Worm (Caenorhabditis elegans) whole organism, L1 larva: Measurements from ENCODE around the gene R05G6.5.

Experiments
- C04F5.9 ChIP-seq: sonication (generic microtip); optimal IDR thresholded peaks from 2 replicates; lab custom pipeline; 2016; ENCODE audit warnings: missing genetic modification characterization, missing compliant biosample characterization
- C16A3.4 ChIP-seq: fragments of 150-350 bp; optimal IDR thresholded peaks from 2 replicates; lab custom pipeline; 2014; ENCODE audit warnings: missing biosample characterization, missing genetic modification characterization
- C34B4.2 ChIP-seq: sonication (generic microtip); optimal IDR thresholded peaks from 2 replicates; lab custom pipeline; 2017; ENCODE audit warnings: mild to moderate bottlenecking, missing genetic modification characterization, missing compliant biosample characterization
- Y116A8C.19 ChIP-seq: sonication (generic microtip); optimal IDR thresholded peaks from 2 replicates; lab custom pipeline; 2016; ENCODE audit warnings: missing compliant biosample characterization, missing genetic modification characterization, borderline replicate concordance
- aha-1 ChIP-seq: fragments of 150-350 bp; optimal IDR thresholded peaks from 2 replicates; lab custom pipeline; 2014; ENCODE audit warnings: missing biosample characterization, missing genetic modification characterization
- aly-2 ChIP-seq: fragments of 150-350 bp; optimal IDR thresholded peaks from 2 replicates; lab custom pipeline; 2014; ENCODE audit warnings: missing biosample characterization, missing genetic modification characterization
- ama-1 ChIP-seq: fragments of 150-350 bp; optimal IDR thresholded peaks from 2 replicates; lab custom pipeline; 2014
- blmp-1 ChIP-seq: fragments of 150-350 bp; optimal IDR thresholded peaks from 2 replicates; lab custom pipeline; 2014; ENCODE audit warnings: missing biosample characterization, missing genetic modification characterization
- ceh-8 ChIP-seq: fragments of 200-800 bp; sonication (Bioruptor generic); optimal IDR thresholded peaks from 2 replicates; lab custom pipeline; 2018; ENCODE audit warnings: mild to moderate bottlenecking, missing genetic modification characterization, moderate library complexity, missing compliant biosample characterization
- ceh-82 ChIP-seq, 3 experiments: fragments of 150-350 bp in 1 of 3; sonication (generic microtip) in 2 of 3; optimal IDR thresholded peaks; 2 replicates each; lab custom pipeline; 2014 to 2017; ENCODE audit warnings: missing biosample characterization in 3 of 3, missing genetic modification characterization in 3 of 3
- ceh-88 ChIP-seq: fragments of 200-800 bp; sonication (Bioruptor generic); IDR thresholded peaks from 2 replicates; pipeline ENCODE4 v1.3.6; 2022; ENCODE audit warnings: missing genetic modification characterization, missing compliant biosample characterization
- ces-1 ChIP-seq: fragments of 150-350 bp; optimal IDR thresholded peaks from 2 replicates; lab custom pipeline; 2014; ENCODE audit warnings: missing biosample characterization, missing genetic modification reagents, missing genetic modification characterization
- dpl-1 ChIP-seq, 3 experiments: fragments of 150-350 bp in 2 of 3; sonication (generic microtip) in 1 of 3; optimal IDR thresholded peaks; 2 replicates each; lab custom pipeline; 2014 to 2017; ENCODE audit warnings: missing biosample characterization in 3 of 3, missing genetic modification characterization in 3 of 3, missing genetic modification reagents in 3 of 3
- efl-1 ChIP-seq, 4 experiments: fragments of 150-350 bp; optimal IDR thresholded peaks in 3 of 4; peaks in 1 of 4; 1 replicate in 1 of 4; 2 replicates in 3 of 4; lab custom pipeline; 2014; ENCODE audit warnings: missing biosample characterization in 2 of 4, missing genetic modification characterization in 2 of 4, missing genetic modification reagents in 2 of 4
- efl-3 ChIP-seq: fragments of 200-800 bp; sonication (Bioruptor generic); optimal IDR thresholded peaks from 2 replicates; lab custom pipeline; 2018; ENCODE audit warnings: mild to moderate bottlenecking, missing genetic modification characterization, missing compliant biosample characterization
- egl-13 ChIP-seq: sonication (generic microtip); optimal IDR thresholded peaks from 2 replicates; lab custom pipeline; 2016; ENCODE audit warnings: missing genotype, missing genetic modification reagents, missing genetic modification characterization, missing compliant biosample characterization
- egl-27 ChIP-seq, 2 experiments: fragments of 150-350 bp in 1 of 2; sonication (generic microtip); optimal IDR thresholded peaks; 3 replicates each; lab custom pipeline; 2017 to 2018; ENCODE audit warnings: missing biosample characterization in 2 of 2, missing genetic modification characterization in 2 of 2, missing genetic modification reagents in 2 of 2
- elt-2 ChIP-seq: sonication (generic microtip); optimal IDR thresholded peaks from 2 replicates; lab custom pipeline; 2016; ENCODE audit warnings: missing genetic modification characterization, mild to moderate bottlenecking, inconsistent platforms, missing compliant biosample characterization, missing genetic modification reagents
- fkh-4 ChIP-seq: sonication (generic microtip); optimal IDR thresholded peaks from 2 replicates; lab custom pipeline; 2016; ENCODE audit warnings: missing compliant biosample characterization, missing genetic modification characterization, borderline replicate concordance
- hlh-4 ChIP-seq: sonication (generic microtip); optimal IDR thresholded peaks from 2 replicates; lab custom pipeline; 2016; ENCODE audit warnings: mild to moderate bottlenecking, missing genetic modification characterization, missing compliant biosample characterization
- isw-1 ChIP-seq: fragments of 200-800 bp; sonication (Bioruptor generic); IDR thresholded peaks from 2 replicates; pipeline ENCODE4 v1.3.6; 2022; ENCODE audit warnings: missing genetic modification characterization, missing compliant biosample characterization
- lin-13 ChIP-seq: fragments of 150-350 bp; optimal IDR thresholded peaks from 2 replicates; lab custom pipeline; 2014; ENCODE audit warnings: missing biosample characterization, missing genetic modification reagents, missing genetic modification characterization
- lin-15B ChIP-seq: fragments of 150-350 bp; sonication (generic microtip); optimal IDR thresholded peaks from 3 replicates; lab custom pipeline; 2014; ENCODE audit warnings: missing biosample characterization, missing genetic modification characterization
- lin-35 ChIP-seq, 2 experiments: fragments of 150-350 bp; optimal IDR thresholded peaks; 2 replicates each; lab custom pipeline; 2014; ENCODE audit warnings: missing biosample characterization in 2 of 2, missing genetic modification characterization in 2 of 2, missing genetic modification reagents in 2 of 2
- lin-39 ChIP-seq: fragments of 150-350 bp; optimal IDR thresholded peaks from 2 replicates; lab custom pipeline; 2014; ENCODE audit warnings: missing biosample characterization, missing genetic modification reagents, missing genetic modification characterization
- lir-3 ChIP-seq: sonication (generic microtip); optimal IDR thresholded peaks from 2 replicates; lab custom pipeline; 2016; ENCODE audit warnings: mild to moderate bottlenecking, missing genetic modification characterization, moderate library complexity, missing compliant biosample characterization; ENCODE audit not compliant: poor library complexity
- lsy-2 ChIP-seq, 2 experiments: fragments of 150-350 bp; optimal IDR thresholded peaks; 2 replicates each; lab custom pipeline; 2014; ENCODE audit warnings: missing biosample characterization in 2 of 2, missing genetic modification characterization in 2 of 2
- mab-9 ChIP-seq: fragments of 200-800 bp; sonication (Bioruptor generic); IDR thresholded peaks from 2 replicates; pipeline ENCODE4 v1.3.6; 2022; ENCODE audit warnings: missing genetic modification reagents, missing genetic modification characterization, missing compliant biosample characterization
- mdl-1 ChIP-seq, 2 experiments: fragments of 150-350 bp; optimal IDR thresholded peaks; 2 replicates each; lab custom pipeline; 2014 to 2017; ENCODE audit warnings: missing biosample characterization in 2 of 2, missing genetic modification characterization in 2 of 2, inconsistent platforms in 1 of 2
- mep-1 ChIP-seq: fragments of 150-350 bp; optimal IDR thresholded peaks from 2 replicates; lab custom pipeline; 2014; ENCODE audit warnings: missing biosample characterization, missing genetic modification characterization
- nhr-11 ChIP-seq: fragments of 150-350 bp; optimal IDR thresholded peaks from 2 replicates; lab custom pipeline; 2014; ENCODE audit warnings: missing biosample characterization, missing genetic modification characterization
- nhr-12 ChIP-seq: sonication (generic microtip); optimal IDR thresholded peaks from 2 replicates; lab custom pipeline; 2017; ENCODE audit warnings: missing biosample characterization, missing genetic modification characterization
- nhr-19 ChIP-seq: fragments of 200-800 bp; sonication (Bioruptor generic); conservative IDR thresholded peaks from 2 replicates; pipeline ENCODE4 v1.3.6; 2022; ENCODE audit warnings: missing genetic modification characterization, missing compliant biosample characterization
- nhr-237 ChIP-seq: fragments of 150-350 bp; optimal IDR thresholded peaks from 2 replicates; lab custom pipeline; 2014; ENCODE audit warnings: missing biosample characterization, missing genetic modification characterization
- nhr-71 ChIP-seq: sonication (generic microtip); optimal IDR thresholded peaks from 2 replicates; lab custom pipeline; 2016; ENCODE audit warnings: mild to moderate bottlenecking, missing genetic modification characterization, moderate library complexity, missing compliant biosample characterization
- nhr-84 ChIP-seq: sonication (generic microtip); optimal IDR thresholded peaks from 2 replicates; lab custom pipeline; 2017; ENCODE audit warnings: missing biosample characterization, missing genetic modification characterization
- nhr-85 ChIP-seq: sonication (generic microtip); peaks from one replicate; lab custom pipeline; 2016; ENCODE audit warnings: missing genetic modification characterization, inconsistent platforms, missing compliant biosample characterization
- pag-3 ChIP-seq: sonication (generic microtip); optimal IDR thresholded peaks from 2 replicates; lab custom pipeline; 2017; ENCODE audit warnings: missing genetic modification characterization, mild to moderate bottlenecking, missing compliant biosample characterization, antibody characterized with exemption, borderline replicate concordance; ENCODE audit not compliant: insufficient read depth
- pqm-1 ChIP-seq: sonication (generic microtip); optimal IDR thresholded peaks from 3 replicates; lab custom pipeline; 2017; ENCODE audit warnings: missing biosample characterization, missing genetic modification characterization
- snpc-4 ChIP-seq: fragments of 150-350 bp; optimal IDR thresholded peaks from 2 replicates; lab custom pipeline; 2014; ENCODE audit warnings: missing biosample characterization, missing genetic modification characterization
- sox-4 ChIP-seq: sonication (generic microtip); optimal IDR thresholded peaks from 2 replicates; lab custom pipeline; 2016; ENCODE audit warnings: missing genetic modification characterization, missing compliant biosample characterization
- sup-37 ChIP-seq: fragments of 200-800 bp; sonication (Bioruptor generic); optimal IDR thresholded peaks from 2 replicates; lab custom pipeline; 2018; ENCODE audit warnings: mild to moderate bottlenecking, missing genetic modification characterization, missing compliant biosample characterization
- swsn-7 ChIP-seq: sonication (generic microtip); optimal IDR thresholded peaks from 2 replicates; lab custom pipeline; 2016; ENCODE audit warnings: missing genetic modification characterization, missing compliant biosample characterization
- unc-86 ChIP-seq: sonication (generic microtip); optimal IDR thresholded peaks from 2 replicates; lab custom pipeline; 2016; ENCODE audit warnings: missing genetic modification characterization, missing compliant biosample characterization
- xbp-1 ChIP-seq: sonication (generic microtip); optimal IDR thresholded peaks from 2 replicates; lab custom pipeline; 2016; ENCODE audit warnings: missing genetic modification characterization, missing compliant biosample characterization
- zip-4 ChIP-seq: fragments of 200-800 bp; sonication (Bioruptor generic); optimal IDR thresholded peaks from 2 replicates; lab custom pipeline; 2018; ENCODE audit warnings: mild to moderate bottlenecking, missing genetic modification characterization, moderate library complexity, missing compliant biosample characterization

The R05G6.5 gene

ce11 chrIV:7508850-7509249 is 683 bp downstream of the R05G6.5 start:
- TF ChIP-seq mab-9 (GFP tag; lab: Robert Waterston, UW): no peak
- TF ChIP-seq dpl-1 (GFP tag; optimal IDR thresholded peaks at IDR 0.05; lab: Kevin White, UChicago): peak; percentile 18 to 51 (median 42)
- peak in 1 of 2 experiments; percentile 65 for TF ChIP-seq lin-35 (GFP tag; optimal IDR thresholded peaks at IDR 0.05; lab: Kevin White, UChicago)
- peak; percentile 51 to 87 for TF ChIP-seq lsy-2 (tag; optimal IDR thresholded peaks at IDR 0.05; lab: Kevin White, UChicago)
- TF ChIP-seq efl-1 (optimal IDR thresholded peaks at IDR 0.05; lab: Kevin White, UChicago): peak; percentile 38 to 56
- peak; percentile 48 to 91 for TF ChIP-seq efl-1 (GFP tag; optimal IDR thresholded peaks at IDR 0.05 in 1 of 2; lab: Kevin White, UChicago)

DNA sequence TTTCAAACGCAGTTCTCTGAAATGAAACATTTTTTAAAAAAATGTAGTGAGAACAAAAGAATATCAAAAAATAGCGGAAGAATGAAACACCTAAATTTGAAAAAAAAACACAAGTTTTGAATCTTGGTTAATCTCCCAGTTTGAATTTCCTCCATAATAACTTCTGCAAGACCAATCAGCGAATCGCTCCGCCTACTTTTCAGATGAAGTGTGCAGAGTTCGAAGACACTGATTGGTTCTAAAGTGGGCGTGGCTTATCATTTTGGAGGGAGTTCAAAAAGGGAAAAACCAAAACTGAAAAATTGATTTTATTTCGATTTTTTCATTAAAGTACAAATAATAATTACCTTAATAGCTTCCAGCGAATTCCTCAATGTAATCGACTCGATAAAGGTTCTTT is 2.7 kb downstream of the R05G6.5 start:
- TF ChIP-seq isw-1: no peak
- no peak for TF ChIP-seq xbp-1
- no peak for TF ChIP-seq nhr-19 (GFP tag; lab: Robert Waterston, UW)
- TF ChIP-seq ces-1: no peak
- no peak for TF ChIP-seq mep-1 (tag; lab: Kevin White, UChicago)
- TF ChIP-seq nhr-84 (tag; lab: Kevin White, UChicago): no peak
- no peak for TF ChIP-seq elt-2
- TF ChIP-seq pqm-1 (tag; lab: Kevin White, UChicago): no peak
- no peak for TF ChIP-seq nhr-71 (tag; lab: Kevin White, UChicago)
- no peak for TF ChIP-seq lir-3 (tag; lab: Kevin White, UChicago)
- TF ChIP-seq hlh-4 (tag; lab: Kevin White, UChicago): no peak
- no peak for TF ChIP-seq ceh-8 (GFP tag; lab: Kevin White, UChicago)
- no peak for TF ChIP-seq pag-3 (tag; lab: Kevin White, UChicago)
- TF ChIP-seq dpl-1 (GFP tag; optimal IDR thresholded peaks at IDR 0.05; lab: Kevin White, UChicago): peak in 2 of 3 experiments; percentile 29 to 37
- TF ChIP-seq C34B4.2: no peak
- TF ChIP-seq C16A3.4 (tag; lab: Kevin White, UChicago): no peak
- TF ChIP-seq aly-2 (tag; lab: Kevin White, UChicago): no peak
- peak in 1 of 2 experiments; percentile 7 for TF ChIP-seq lin-35 (GFP tag; optimal IDR thresholded peaks at IDR 0.05; lab: Kevin White, UChicago)
- no peak for TF ChIP-seq snpc-4 (tag; lab: Kevin White, UChicago)
- peak in 1 of 2 experiments; percentile 10 for TF ChIP-seq efl-1 (optimal IDR thresholded peaks at IDR 0.05; lab: Kevin White, UChicago)
- TF ChIP-seq efl-1 (GFP tag; optimal IDR thresholded peaks at IDR 0.05 in 1 of 2; lab: Kevin White, UChicago): peak in 1 of 2 experiments; percentile 40

ce11 chrIV:7512617-7513233 is 4.6 kb downstream of the R05G6.5 start, which contains the start of the genes plc-4 and R05G6.4:
plc-4 (minus strand) TSS chrIV:7512667.
R05G6.4 (plus strand) TSS chrIV:7513233.
- TF ChIP-seq aha-1 (tag; lab: Kevin White, UChicago) (no peak), lsy-2 (tag; optimal IDR thresholded peaks at IDR 0.05; lab: Kevin White, UChicago) (peak; percentile 53 to 68), lin-15B (tag; lab: Kevin White, UChicago) (no peak), ceh-88 (GFP tag; lab: Robert Waterston, UW) (no peak), sox-4 (tag; lab: Kevin White, UChicago) (no peak), nhr-11 (tag; lab: Kevin White, UChicago) (no peak), C04F5.9 (tag; lab: Kevin White, UChicago) (no peak), unc-86 (no peak), zip-4 (no peak), fkh-4 (tag; lab: Kevin White, UChicago) (no peak), ama-1 (lab: Kevin White, UChicago) (no peak), lin-13 (no peak), nhr-12 (tag; lab: Kevin White, UChicago) (no peak), mdl-1 (tag; optimal IDR thresholded peaks at IDR 0.05; lab: Kevin White, UChicago) (no peak), efl-1 (optimal IDR thresholded peaks at IDR 0.05; lab: Kevin White, UChicago) (peak; percentile 29 to 63), efl-1 (GFP tag; optimal IDR thresholded peaks at IDR 0.05 in 1 of 2; lab: Kevin White, UChicago) (peak; percentile 44 to 55), swsn-7 (tag; lab: Kevin White, UChicago) (peak; percentile 42), nhr-19 (GFP tag; lab: Robert Waterston, UW) (peak; percentile 13; the same call in 1 of the 2 replicates), pag-3 (tag; lab: Kevin White, UChicago) (no peak), nhr-85 (tag; lab: Kevin White, UChicago) (peak; percentile 68), egl-27 (tag; optimal IDR thresholded peaks at IDR 0.05; lab: Kevin White, UChicago) (no peak), egl-13 (no peak), sup-37 (no peak), blmp-1 (tag; lab: Kevin White, UChicago) (peak; percentile 53), efl-3 (GFP tag; lab: Kevin White, UChicago) (no peak), nhr-237 (tag; lab: Kevin White, UChicago) (no peak), lin-39 (tag; lab: Kevin White, UChicago) (no peak), Y116A8C.19 (tag; lab: Kevin White, UChicago) (no peak), dpl-1 (GFP tag; optimal IDR thresholded peaks at IDR 0.05; lab: Kevin White, UChicago) (peak; percentile 37 to 59 (median 55)), ceh-82 (tag; optimal IDR thresholded peaks at IDR 0.05; lab: Kevin White, UChicago) (peak in 2 of 3 experiments; percentile 15 to 27)
